Fruit fly (Drosophila melanogaster) S2 (cell line): ENCODE data around the gene CG10252.

ENCODE experiments used
- CG8478 ChIP-seq: fragments of >200 bp; optimal IDR thresholded peaks from 2 replicates; lab custom pipeline; 2018
- CTCF ChIP-seq, 2 experiments: fragments of >200 bp; optimal IDR thresholded peaks; 2 replicates each; lab custom pipeline; 2018

DNA sequence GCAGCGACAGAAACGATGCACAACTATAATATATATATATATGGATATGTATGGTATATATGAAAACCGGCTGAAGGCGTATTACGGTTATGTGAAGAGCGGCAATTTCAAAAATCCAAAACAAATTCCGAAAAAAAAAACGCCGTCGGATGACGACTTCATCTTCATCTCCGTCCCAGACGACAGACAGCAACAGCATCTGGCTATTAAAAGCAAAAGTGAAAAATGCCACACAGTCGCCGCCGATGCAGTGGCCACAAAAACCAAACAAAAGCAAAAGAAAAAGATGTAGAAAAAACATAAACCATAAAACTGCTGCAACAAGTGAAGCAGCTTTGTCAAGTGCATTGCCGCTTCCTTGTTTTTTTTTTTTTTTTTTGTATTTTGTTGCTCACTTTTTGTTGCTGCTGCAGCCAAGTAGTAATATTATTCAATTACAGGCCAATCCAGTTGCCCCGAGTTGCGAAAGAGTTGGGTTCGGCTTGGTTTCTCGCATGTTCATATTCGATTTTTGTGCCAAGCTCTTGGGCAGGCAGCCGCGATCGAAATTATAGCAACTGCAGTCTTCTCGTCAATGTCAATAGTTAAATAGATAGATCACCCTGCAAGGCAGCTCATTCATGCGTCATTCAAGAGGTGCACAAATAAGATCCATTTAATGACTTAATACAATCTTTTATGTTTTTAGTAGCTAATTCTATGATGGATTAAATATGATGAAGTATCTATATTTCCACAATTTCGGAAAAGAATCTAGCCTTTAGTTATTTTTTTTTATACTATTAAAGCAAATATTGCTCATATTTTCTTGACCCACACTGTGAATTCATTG is 38.7 kb upstream of the CG10252 start:
- TF ChIP-seq CG8478 (lab: Kevin White, UChicago) = no peak
- no peak for TF ChIP-seq CTCF (optimal IDR thresholded peaks at IDR 0.05; lab: Kevin White, UChicago)
